Fruit fly (Drosophila melanogaster) whole organism: ENCODE data around the gene CG31075.

ENCODE experiments used
- Dll ChIP-seq: fragments of >200 bp; optimal IDR thresholded peaks from 2 replicates; lab custom pipeline; 2017
- psq ChIP-seq: fragments of >200 bp; optimal IDR thresholded peaks from 2 replicates; lab custom pipeline; 2017
- usp ChIP-seq: fragments of >200 bp; optimal IDR thresholded peaks from 2 replicates; lab custom pipeline; 2017; ENCODE audit warnings: missing biosample characterization, missing genetic modification characterization, mixed read lengths

dm6 chr3R:27026009-27026408, 37.7 kb upstream of the CG31075 start, which contains the start of gene CG6271:
- TF ChIP-seq psq (lab: Kevin White, UChicago): no peak
- TF ChIP-seq Dll (lab: Kevin White, UChicago): no peak
- no peak for TF ChIP-seq usp (GFP tag; lab: Kevin White, UChicago)
